Fruit fly (Drosophila melanogaster) whole organism, prepupa: ENCODE measurements around the gene Ssadh.

Experiments
- Blimp-1 ChIP-seq: fragments of 200-800 bp; sonication (Bioruptor generic); optimal IDR thresholded peaks from 3 replicates; lab custom pipeline; 2017; ENCODE audit warnings: missing biosample characterization, missing genetic modification characterization, mild to moderate bottlenecking, moderate library complexity, missing genetic modification reagents
- CG10631 ChIP-seq: fragments of 200-800 bp; sonication (Bioruptor generic); optimal IDR thresholded peaks from 2 replicates; lab custom pipeline; 2016; ENCODE audit warnings: missing biosample characterization, missing genetic modification characterization
- CG10669 ChIP-seq: fragments of 200-800 bp; sonication (Bioruptor generic); optimal IDR thresholded peaks from 3 replicates; lab custom pipeline; 2018; ENCODE audit warnings: missing biosample characterization, mild to moderate bottlenecking, missing genetic modification characterization, moderate library complexity
- CG11294 ChIP-seq: fragments of 200-800 bp; sonication (Bioruptor generic); IDR thresholded peaks from 2 replicates; pipeline ENCODE4 v1.3.6; 2022; ENCODE audit warnings: missing biosample characterization, missing genetic modification characterization
- CG11762 ChIP-seq: fragments of 200-800 bp; sonication (Bioruptor generic); optimal IDR thresholded peaks from 3 replicates; lab custom pipeline; 2016; ENCODE audit warnings: missing biosample characterization, missing genetic modification characterization; ENCODE audit not compliant: insufficient read depth
- CG15336 ChIP-seq: fragments of 200-800 bp; sonication (Bioruptor generic); IDR thresholded peaks from 2 replicates; pipeline ENCODE4 v1.3.6; 2022; ENCODE audit warnings: missing biosample characterization, missing genetic modification characterization
- CG16779 ChIP-seq: fragments of 200-800 bp; sonication (Bioruptor generic); optimal IDR thresholded peaks from 3 replicates; lab custom pipeline; 2017; ENCODE audit warnings: missing biosample characterization, mild to moderate bottlenecking, missing genetic modification characterization
- CG3032 ChIP-seq: fragments of 200-800 bp; optimal IDR thresholded peaks from 2 replicates; lab custom pipeline; 2019; ENCODE audit warnings: missing biosample characterization, mild to moderate bottlenecking, missing genetic modification characterization, moderate library complexity
- CG31627 ChIP-seq: fragments of 200-800 bp; sonication (Bioruptor generic); optimal IDR thresholded peaks from 3 replicates; lab custom pipeline; 2016; ENCODE audit warnings: missing biosample characterization, missing genetic modification characterization
- CG32006 ChIP-seq: fragments of 200-800 bp; sonication (Bioruptor generic); optimal IDR thresholded peaks from 3 replicates; lab custom pipeline; 2017; ENCODE audit warnings: missing biosample characterization, mild to moderate bottlenecking, missing genetic modification characterization
- CG34406 ChIP-seq: fragments of 200-800 bp; sonication (Bioruptor generic); optimal IDR thresholded peaks from 3 replicates; lab custom pipeline; 2016; ENCODE audit warnings: missing biosample characterization, missing genetic modification characterization
- CG3919 ChIP-seq: fragments of 200-800 bp; sonication (Bioruptor generic); optimal IDR thresholded peaks from 3 replicates; lab custom pipeline; 2016; ENCODE audit warnings: missing biosample characterization, missing genetic modification characterization
- CG4318 ChIP-seq: fragments of 200-800 bp; sonication (Bioruptor generic); optimal IDR thresholded peaks from 3 replicates; lab custom pipeline; 2017; ENCODE audit warnings: missing biosample characterization, mild to moderate bottlenecking, missing genetic modification characterization
- CG6163 ChIP-seq: fragments of 200-800 bp; sonication (Bioruptor generic); IDR thresholded peaks from 3 replicates; pipeline ENCODE4 v1.3.6; 2022; ENCODE audit warnings: missing biosample characterization, missing genetic modification characterization
- CG6276 ChIP-seq: fragments of 200-800 bp; sonication (Bioruptor generic); optimal IDR thresholded peaks from 2 replicates; lab custom pipeline; 2017; ENCODE audit warnings: missing biosample characterization, mild to moderate bottlenecking, missing genetic modification characterization
- CG6808 ChIP-seq: fragments of 200-800 bp; sonication (Bioruptor generic); optimal IDR thresholded peaks from 3 replicates; lab custom pipeline; 2017; ENCODE audit warnings: missing biosample characterization, missing genetic modification characterization, mild to moderate bottlenecking, moderate library complexity, missing genetic modification reagents
- CG8119 ChIP-seq: fragments of 200-800 bp; sonication (Bioruptor generic); IDR thresholded peaks from 3 replicates; pipeline ENCODE4 v1.3.6; 2022; ENCODE audit warnings: missing biosample characterization, missing genetic modification characterization
- CG8319 ChIP-seq: fragments of 200-800 bp; sonication (Bioruptor generic); optimal IDR thresholded peaks from 3 replicates; lab custom pipeline; 2016; ENCODE audit warnings: missing biosample characterization, missing genetic modification characterization
- CG9139 ChIP-seq: fragments of 200-800 bp; sonication (Bioruptor generic); optimal IDR thresholded peaks from 3 replicates; lab custom pipeline; 2017; ENCODE audit warnings: missing biosample characterization, mild to moderate bottlenecking, missing genetic modification characterization
- Eip93F ChIP-seq: fragments of 200-800 bp; sonication (Bioruptor generic); optimal IDR thresholded peaks from 2 replicates; lab custom pipeline; 2016; ENCODE audit warnings: missing biosample characterization, mild to moderate bottlenecking, missing genetic modification characterization
- Ets21C ChIP-seq: fragments of 200-800 bp; sonication (Bioruptor generic); optimal IDR thresholded peaks from 3 replicates; lab custom pipeline; 2016; ENCODE audit warnings: missing biosample characterization, missing genetic modification characterization
- Ets96B ChIP-seq: fragments of 200-800 bp; optimal IDR thresholded peaks from 2 replicates; lab custom pipeline; 2019; ENCODE audit warnings: missing biosample characterization, mild to moderate bottlenecking, missing genetic modification characterization, moderate library complexity
- Hr38 ChIP-seq: sonication (Bioruptor generic); optimal IDR thresholded peaks from 2 replicates; lab custom pipeline; 2016; ENCODE audit warnings: missing biosample characterization, missing genetic modification characterization
- Hr4 ChIP-seq: fragments of 200-800 bp; sonication (Bioruptor generic); optimal IDR thresholded peaks from 3 replicates; lab custom pipeline; 2016; ENCODE audit warnings: missing biosample characterization, missing genetic modification characterization
- Lpt ChIP-seq: fragments of 200-800 bp; sonication (Bioruptor generic); optimal IDR thresholded peaks from 3 replicates; lab custom pipeline; 2016; ENCODE audit warnings: missing biosample characterization, missing genetic modification characterization
- Met ChIP-seq: fragments of 200-800 bp; sonication (Bioruptor generic); optimal IDR thresholded peaks from 3 replicates; lab custom pipeline; 2016; ENCODE audit warnings: missing biosample characterization, missing genetic modification characterization
- OdsH ChIP-seq: fragments of 200-800 bp; sonication (Bioruptor generic); optimal IDR thresholded peaks from 3 replicates; lab custom pipeline; 2016; ENCODE audit warnings: missing biosample characterization, missing genetic modification characterization
- Sox102F ChIP-seq: fragments of 200-800 bp; sonication (Bioruptor generic); optimal IDR thresholded peaks from 2 replicates; lab custom pipeline; 2016; ENCODE audit warnings: missing biosample characterization, mild to moderate bottlenecking, missing genetic modification characterization
- Sox14 ChIP-seq: fragments of 200-800 bp; sonication (Bioruptor generic); optimal IDR thresholded peaks from 3 replicates; lab custom pipeline; 2016; ENCODE audit warnings: missing biosample characterization, missing genetic modification characterization
- achi ChIP-seq: fragments of 200-800 bp; sonication (Bioruptor generic); optimal IDR thresholded peaks from 3 replicates; lab custom pipeline; 2016; ENCODE audit warnings: missing biosample characterization, missing genetic modification characterization
- acj6 ChIP-seq: fragments of 200-800 bp; sonication (Bioruptor generic); optimal IDR thresholded peaks from 3 replicates; lab custom pipeline; 2016; ENCODE audit warnings: missing biosample characterization, missing genetic modification characterization
- cyc ChIP-seq: fragments of 200-800 bp; sonication (Bioruptor generic); optimal IDR thresholded peaks from 3 replicates; lab custom pipeline; 2016; ENCODE audit warnings: missing biosample characterization, missing genetic modification characterization
- dac ChIP-seq: fragments of 200-800 bp; sonication (Bioruptor generic); optimal IDR thresholded peaks from 2 replicates; lab custom pipeline; 2017; ENCODE audit warnings: missing biosample characterization, mild to moderate bottlenecking, missing genetic modification characterization
- dsx ChIP-seq: fragments of 200-800 bp; optimal IDR thresholded peaks from 3 replicates; lab custom pipeline; 2019; ENCODE audit warnings: missing biosample characterization, mild to moderate bottlenecking, missing genetic modification characterization, moderate library complexity; ENCODE audit not compliant: poor library complexity, severe bottlenecking
- eg ChIP-seq: fragments of 200-800 bp; sonication (Bioruptor generic); IDR thresholded peaks from 3 replicates; pipeline ENCODE4 v1.3.6; 2022; ENCODE audit warnings: missing biosample characterization, missing genetic modification characterization
- fd59A ChIP-seq: fragments of 200-800 bp; sonication (Bioruptor generic); optimal IDR thresholded peaks from 2 replicates; lab custom pipeline; 2017; ENCODE audit warnings: missing biosample characterization, mild to moderate bottlenecking, missing genetic modification characterization, missing genetic modification reagents
- fd85E ChIP-seq: fragments of 200-800 bp; sonication (Bioruptor generic); optimal IDR thresholded peaks from 3 replicates; lab custom pipeline; 2016; ENCODE audit warnings: missing biosample characterization, missing genetic modification characterization
- fkh ChIP-seq: fragments of 200-800 bp; sonication (Bioruptor generic); optimal IDR thresholded peaks from 3 replicates; lab custom pipeline; 2017; ENCODE audit warnings: missing biosample characterization, mild to moderate bottlenecking, missing genetic modification characterization, moderate library complexity
- net ChIP-seq: fragments of 200-800 bp; sonication (Bioruptor generic); optimal IDR thresholded peaks from 3 replicates; lab custom pipeline; 2016; ENCODE audit warnings: missing biosample characterization, missing genetic modification characterization
- salr ChIP-seq, 2 experiments: fragments of 200-800 bp; sonication (Bioruptor generic); optimal IDR thresholded peaks; 3 replicates each; lab custom pipeline; 2016 to 2018; ENCODE audit warnings: missing biosample characterization in 2 of 2, missing genetic modification characterization in 2 of 2, mild to moderate bottlenecking in 1 of 2
- ss ChIP-seq, 2 experiments: fragments of 200-800 bp; sonication (Bioruptor generic); optimal IDR thresholded peaks; 2 replicates in 1 of 2; 3 replicates in 1 of 2; lab custom pipeline; 2017 to 2018; ENCODE audit warnings: mild to moderate bottlenecking in 2 of 2, missing biosample characterization in 2 of 2, missing genetic modification characterization in 2 of 2, moderate library complexity in 1 of 2
- svp ChIP-seq: fragments of 200-800 bp; sonication (Bioruptor generic); peaks from one replicate; lab custom pipeline; 2016; ENCODE audit warnings: missing biosample characterization, missing genetic modification characterization
- vri ChIP-seq: fragments of 200-800 bp; sonication (Bioruptor generic); optimal IDR thresholded peaks from 3 replicates; lab custom pipeline; 2016; ENCODE audit warnings: missing biosample characterization, mild to moderate bottlenecking, missing genetic modification characterization

The Ssadh gene

dm6 chr3R:25637294-25638174 lies 10.8 kb upstream of the Ssadh start, which contains the start of gene jigr1 (continued):
- TF ChIP-seq Ets96B (tag; lab: Kevin White, UChicago) = peak; percentile 62
- peak; percentile 68 for TF ChIP-seq dsx
- peak; percentile 3 to 31 for TF ChIP-seq salr (GFP tag; optimal IDR thresholded peaks at IDR 0.05; lab: Kevin White, UChicago)
- TF ChIP-seq Hr4 (GFP tag; lab: Kevin White, UChicago) = peak; percentile 2
- no peak for TF ChIP-seq CG6276 (GFP tag; lab: Kevin White, UChicago)
- TF ChIP-seq Hr38 (GFP tag; lab: Kevin White, UChicago) = no peak
- peak; percentile 75 for TF ChIP-seq CG3919 (GFP tag; lab: Kevin White, UChicago)
- peak; percentile 79 for TF ChIP-seq CG6808 (GFP tag; lab: Kevin White, UChicago)
- TF ChIP-seq CG8119 (GFP tag; lab: Robert Waterston, UW) = 0 out of 3 replicates have a peak, but pooled peaks have one; percentile 29
- peak; percentile 57 for TF ChIP-seq CG9139 (GFP tag; lab: Kevin White, UChicago)
- TF ChIP-seq OdsH = peak; percentile 64
- TF ChIP-seq ss (GFP tag; optimal IDR thresholded peaks at IDR 0.05; lab: Kevin White, UChicago) = peak; percentile 74 to 80
- TF ChIP-seq CG11294 (GFP tag; lab: Robert Waterston, UW) = no peak
- peak; percentile 84 for TF ChIP-seq Met (GFP tag; lab: Kevin White, UChicago)
- TF ChIP-seq Lpt (GFP tag; lab: Kevin White, UChicago) = no peak
- peak; percentile 85 for TF ChIP-seq svp (GFP tag; lab: Kevin White, UChicago)
- TF ChIP-seq CG11762 (GFP tag; lab: Kevin White, UChicago) = peak; percentile 50
- TF ChIP-seq vri (GFP tag; lab: Kevin White, UChicago) = peak; percentile 71
- peak; percentile 82 for TF ChIP-seq Sox102F (GFP tag; lab: Kevin White, UChicago)
- no peak for TF ChIP-seq CG4318 (GFP tag; lab: Kevin White, UChicago)
- peak; percentile 56 for TF ChIP-seq CG10631 (GFP tag; lab: Kevin White, UChicago)
- peak; percentile 55 for TF ChIP-seq Ets21C (GFP tag; lab: Kevin White, UChicago)
- peak; percentile 44 for TF ChIP-seq CG34406 (GFP tag; lab: Kevin White, UChicago)
- no peak for TF ChIP-seq CG16779 (tag; lab: Kevin White, UChicago)
- TF ChIP-seq CG31627 (GFP tag; lab: Kevin White, UChicago) = peak; percentile 77
- TF ChIP-seq fd85E (GFP tag; lab: Kevin White, UChicago) = no peak
- no peak for TF ChIP-seq dac (GFP tag; lab: Kevin White, UChicago)
- peak; percentile 75 for TF ChIP-seq acj6 (GFP tag; lab: Kevin White, UChicago)

dm6 chr3R:25633865-25634460 lies 7.2 kb upstream of the Ssadh start:
- TF ChIP-seq fkh (GFP tag; lab: Kevin White, UChicago) (no peak), fd85E (GFP tag; lab: Kevin White, UChicago) (no peak), CG3032 (peak; percentile 16), salr (GFP tag; optimal IDR thresholded peaks at IDR 0.05; lab: Kevin White, UChicago) (no peak), CG32006 (no peak), dac (GFP tag; lab: Kevin White, UChicago) (no peak), Ets21C (GFP tag; lab: Kevin White, UChicago) (peak; percentile 77), Blimp-1 (peak; percentile 66), dsx (peak; percentile 2), Eip93F (GFP tag; lab: Kevin White, UChicago) (peak; percentile 48), CG6808 (GFP tag; lab: Kevin White, UChicago) (no peak), eg (0 out of 3 replicates have a peak, but pooled peaks have one; percentile 17), fd59A (no peak), CG9139 (GFP tag; lab: Kevin White, UChicago) (no peak), CG11294 (GFP tag; lab: Robert Waterston, UW) (no peak), svp (GFP tag; lab: Kevin White, UChicago) (peak; percentile 95), CG15336 (GFP tag; lab: Robert Waterston, UW) (no peak), CG10669 (no peak), cyc (peak; percentile 86), achi (GFP tag; lab: Kevin White, UChicago) (peak; percentile 53), Sox14 (GFP tag; lab: Kevin White, UChicago) (peak; percentile 65), CG31627 (GFP tag; lab: Kevin White, UChicago) (peak; percentile 87), OdsH (peak; percentile 70), vri (GFP tag; lab: Kevin White, UChicago) (peak; percentile 82), net (GFP tag; lab: Kevin White, UChicago) (peak; percentile 51), acj6 (GFP tag; lab: Kevin White, UChicago) (peak; percentile 73), CG4318 (GFP tag; lab: Kevin White, UChicago) (no peak), CG8319 (GFP tag; lab: Kevin White, UChicago) (peak; percentile 49), CG6163 (GFP tag; lab: Robert Waterston, UW) (peak; percentile 63; the same call in 2 of the 3 replicates), CG16779 (tag; lab: Kevin White, UChicago) (no peak)
